Fruit fly (Drosophila melanogaster) whole organism, embryonic: ENCODE results near the gene SCCRO4.

Source experiments
- CG10321 ChIP-seq: fragments of 200-800 bp; sonication (Bioruptor generic); IDR thresholded peaks from 2 replicates; pipeline ENCODE4 v1.3.6; 2022; ENCODE audit warnings: missing biosample characterization, missing genetic modification characterization
- CG10366 ChIP-seq: fragments of 200-800 bp; sonication (Bioruptor generic); IDR thresholded peaks from 2 replicates; pipeline ENCODE4 v1.3.6; 2022; ENCODE audit warnings: missing biosample characterization, missing genetic modification characterization
- CG11560 ChIP-seq: fragments of 200-800 bp; sonication (Bioruptor generic); IDR thresholded peaks from 3 replicates; pipeline ENCODE4 v1.3.6; 2022; ENCODE audit warnings: missing biosample characterization, missing genetic modification characterization
- CG12155 ChIP-seq: fragments of 200-800 bp; sonication (Bioruptor generic); optimal IDR thresholded peaks from 3 replicates; lab custom pipeline; 2016; ENCODE audit warnings: missing biosample characterization, missing genetic modification characterization
- CG12236 ChIP-seq: fragments of 200-800 bp; sonication (Bioruptor generic); optimal IDR thresholded peaks from 2 replicates; lab custom pipeline; 2016; ENCODE audit warnings: missing biosample characterization, missing genetic modification characterization
- CG15514 ChIP-seq: fragments of 200-800 bp; sonication (Bioruptor generic); optimal IDR thresholded peaks from 3 replicates; lab custom pipeline; 2017; ENCODE audit warnings: missing biosample characterization, missing genetic modification characterization, mild to moderate bottlenecking, moderate library complexity, missing genetic modification reagents
- CG16779 ChIP-seq: fragments of 200-800 bp; sonication (Bioruptor generic); IDR thresholded peaks from 2 replicates; pipeline ENCODE4 v1.3.6; 2022; ENCODE audit warnings: missing biosample characterization, missing genetic modification characterization
- CG16813 ChIP-seq: fragments of 200-800 bp; sonication (Bioruptor generic); IDR thresholded peaks from 3 replicates; pipeline ENCODE4 v1.3.6; 2022; ENCODE audit warnings: missing biosample characterization, missing genetic modification characterization; ENCODE audit not compliant: partially characterized antibody
- CG17385 ChIP-seq: fragments of 200-800 bp; sonication (Bioruptor generic); optimal IDR thresholded peaks from 3 replicates; lab custom pipeline; 2018; ENCODE audit warnings: missing biosample characterization, mild to moderate bottlenecking, missing genetic modification characterization
- CG18619 ChIP-seq: fragments of 200-800 bp; sonication (Bioruptor generic); optimal IDR thresholded peaks from 3 replicates; lab custom pipeline; 2017; ENCODE audit warnings: missing biosample characterization, mild to moderate bottlenecking, missing genetic modification characterization
- CG2889 ChIP-seq: fragments of 200-800 bp; sonication (Bioruptor generic); IDR thresholded peaks from 3 replicates; pipeline ENCODE4 v1.3.6; 2022; ENCODE audit warnings: missing biosample characterization, missing genetic modification characterization
- CG33557 ChIP-seq: fragments of 200-800 bp; sonication (Bioruptor generic); optimal IDR thresholded peaks from 2 replicates; lab custom pipeline; 2019; ENCODE audit warnings: missing biosample characterization, mild to moderate bottlenecking, missing genetic modification characterization, moderate library complexity
- CG6254 ChIP-seq: fragments of 200-800 bp; sonication (Bioruptor generic); optimal IDR thresholded peaks from 3 replicates; lab custom pipeline; 2017; ENCODE audit warnings: mild to moderate bottlenecking, missing biosample characterization, missing genetic modification reagents, missing genetic modification characterization
- CG8924 ChIP-seq: fragments of 200-800 bp; optimal IDR thresholded peaks from 3 replicates; lab custom pipeline; 2019; ENCODE audit warnings: missing biosample characterization, mild to moderate bottlenecking, missing genetic modification characterization, moderate library complexity
- CG8944 ChIP-seq: fragments of 200-800 bp; sonication (Bioruptor generic); optimal IDR thresholded peaks from 3 replicates; lab custom pipeline; 2016; ENCODE audit warnings: missing biosample characterization, missing genetic modification characterization
- CG9609 ChIP-seq: fragments of 200-800 bp; sonication (Bioruptor generic); optimal IDR thresholded peaks from 3 replicates; lab custom pipeline; 2016; ENCODE audit warnings: missing biosample characterization, missing genetic modification characterization
- CTCF ChIP-seq: fragments of 200-800 bp; sonication (Bioruptor generic); optimal IDR thresholded peaks from 2 replicates; lab custom pipeline; 2017; ENCODE audit warnings: missing biosample characterization, mild to moderate bottlenecking, missing genetic modification characterization, moderate library complexity
- Dip2 ChIP-seq: fragments of 200-800 bp; sonication (Bioruptor generic); IDR thresholded peaks from 2 replicates; pipeline ENCODE4 v1.3.6; 2022; ENCODE audit warnings: missing biosample characterization, missing genetic modification characterization
- H15 ChIP-seq: fragments of 200-800 bp; sonication (Bioruptor generic); IDR thresholded peaks from 3 replicates; pipeline ENCODE4 v1.3.6; 2022; ENCODE audit warnings: missing biosample characterization, missing genetic modification characterization
- HmgD ChIP-seq: fragments of 200-800 bp; sonication (Bioruptor generic); optimal IDR thresholded peaks from 3 replicates; lab custom pipeline; 2016; ENCODE audit warnings: missing biosample characterization, missing genetic modification characterization
- Hmx ChIP-seq: fragments of 200-800 bp; sonication (Bioruptor generic); optimal IDR thresholded peaks from 2 replicates; lab custom pipeline; 2016; ENCODE audit warnings: missing biosample characterization, missing genetic modification characterization
- Hr39 ChIP-seq: fragments of >200 bp; optimal IDR thresholded peaks from 2 replicates; lab custom pipeline; 2017
- Kr ChIP-seq: fragments of 200-800 bp; sonication (Bioruptor generic); optimal IDR thresholded peaks from 2 replicates; lab custom pipeline; 2017; ENCODE audit warnings: missing biosample characterization, mild to moderate bottlenecking, missing genetic modification characterization
- Meics ChIP-seq: fragments of 200-800 bp; sonication (Bioruptor generic); optimal IDR thresholded peaks from 2 replicates; lab custom pipeline; 2017; ENCODE audit warnings: missing biosample characterization, mild to moderate bottlenecking, missing genetic modification characterization
- Mes4 ChIP-seq: fragments of 200-800 bp; sonication (Bioruptor generic); optimal IDR thresholded peaks from 2 replicates; lab custom pipeline; 2016; ENCODE audit warnings: missing biosample characterization, missing genetic modification characterization
- NK7.1 ChIP-seq: fragments of 200-800 bp; sonication (Bioruptor generic); optimal IDR thresholded peaks from 3 replicates; lab custom pipeline; 2016; ENCODE audit warnings: missing biosample characterization, missing genetic modification characterization
- Sin3A ChIP-seq: fragments of >200 bp; optimal IDR thresholded peaks from 2 replicates; lab custom pipeline; 2018
- Spps ChIP-seq: fragments of 200-800 bp; sonication (Bioruptor generic); optimal IDR thresholded peaks from 2 replicates; lab custom pipeline; 2018; ENCODE audit warnings: missing biosample characterization, mild to moderate bottlenecking, missing genetic modification characterization
- Tbp ChIP-seq: fragments of >200 bp; optimal IDR thresholded peaks from 2 replicates; lab custom pipeline; 2018; ENCODE audit warnings: missing biosample characterization, missing genetic modification characterization
- ac ChIP-seq: fragments of 200-800 bp; sonication (Bioruptor generic); optimal IDR thresholded peaks from 3 replicates; lab custom pipeline; 2017; ENCODE audit warnings: missing biosample characterization, mild to moderate bottlenecking, missing genetic modification characterization
- aop ChIP-seq: fragments of 200-800 bp; sonication (Bioruptor generic); IDR thresholded peaks from 2 replicates; pipeline ENCODE4 v1.3.6; 2022; ENCODE audit warnings: missing biosample characterization, missing genetic modification characterization
- ash1 ChIP-seq: fragments of 200-800 bp; sonication (Bioruptor generic); optimal IDR thresholded peaks from 2 replicates; lab custom pipeline; 2018; ENCODE audit warnings: missing biosample characterization, mild to moderate bottlenecking, missing genetic modification characterization
- ato ChIP-seq: fragments of 200-800 bp; sonication (Bioruptor generic); IDR thresholded peaks from 2 replicates; pipeline ENCODE4 v1.3.6; 2022; ENCODE audit warnings: missing biosample characterization, missing genetic modification characterization; ENCODE audit not compliant: partially characterized antibody
- bigmax ChIP-seq: fragments of 200-800 bp; sonication (Bioruptor generic); optimal IDR thresholded peaks from 2 replicates; lab custom pipeline; 2018; ENCODE audit warnings: missing biosample characterization, mild to moderate bottlenecking, missing genetic modification characterization
- chif ChIP-seq, 2 experiments: fragments of 200-800 bp; sonication (Bioruptor generic); optimal IDR thresholded peaks; 3 replicates each; lab custom pipeline; 2016; ENCODE audit warnings: missing biosample characterization in 2 of 2, missing genetic modification characterization in 2 of 2
- ci ChIP-seq: fragments of 200-800 bp; sonication (Bioruptor generic); IDR thresholded peaks from 3 replicates; pipeline ENCODE4 v1.3.6; 2022; ENCODE audit warnings: missing biosample characterization, missing genetic modification characterization
- dm ChIP-seq: fragments of 200-800 bp; sonication (Bioruptor generic); optimal IDR thresholded peaks from 3 replicates; lab custom pipeline; 2016; ENCODE audit warnings: missing biosample characterization, missing genetic modification characterization
- fd102C ChIP-seq: fragments of 200-800 bp; sonication (Bioruptor generic); optimal IDR thresholded peaks from 2 replicates; lab custom pipeline; 2018; ENCODE audit warnings: missing biosample characterization, mild to moderate bottlenecking, missing genetic modification characterization, moderate library complexity
- grn ChIP-seq: fragments of 200-800 bp; sonication (Bioruptor generic); optimal IDR thresholded peaks from 3 replicates; lab custom pipeline; 2017; ENCODE audit warnings: missing biosample characterization, missing genetic modification characterization
- gsb-n ChIP-seq: fragments of 200-800 bp; sonication (Bioruptor generic); optimal IDR thresholded peaks from 3 replicates; lab custom pipeline; 2018; ENCODE audit warnings: missing biosample characterization, mild to moderate bottlenecking, missing genetic modification characterization
- hbn ChIP-seq: fragments of 200-800 bp; sonication (Bioruptor generic); IDR thresholded peaks from 2 replicates; pipeline ENCODE4 v1.3.6; 2022; ENCODE audit warnings: missing biosample characterization, missing genetic modification characterization; ENCODE audit not compliant: partially characterized antibody
- jigr1 ChIP-seq: fragments of 200-800 bp; sonication (Bioruptor generic); IDR thresholded peaks from 3 replicates; pipeline ENCODE4 v1.3.6; 2022; ENCODE audit warnings: missing biosample characterization, missing genetic modification characterization
- lov ChIP-seq, 2 experiments: fragments of 200-800 bp in 1 of 2; fragments of >200 bp in 1 of 2; sonication (Bioruptor generic) in 1 of 2; IDR thresholded peaks in 1 of 2; optimal IDR thresholded peaks in 1 of 2; 2 replicates in 1 of 2; 3 replicates in 1 of 2; pipeline versions ENCODE4 v1.3.6 to Lab custom; 2017 to 2022; ENCODE audit warnings: missing biosample characterization in 1 of 2, missing genetic modification characterization in 1 of 2
- nmo ChIP-seq: fragments of 200-800 bp; sonication (Bioruptor generic); optimal IDR thresholded peaks from 2 replicates; lab custom pipeline; 2018; ENCODE audit warnings: missing biosample characterization, mild to moderate bottlenecking, missing genetic modification characterization, moderate library complexity
- odd ChIP-seq: fragments of 200-800 bp; sonication (Bioruptor generic); optimal IDR thresholded peaks from 2 replicates; lab custom pipeline; 2017; ENCODE audit warnings: missing biosample characterization, mild to moderate bottlenecking, missing genetic modification characterization
- peb ChIP-seq: fragments of 200-800 bp; sonication (Bioruptor generic); IDR thresholded peaks from 2 replicates; pipeline ENCODE4 v1.3.6; 2022; ENCODE audit warnings: missing biosample characterization, missing genetic modification characterization
- pita ChIP-seq: fragments of 200-800 bp; sonication (Bioruptor generic); optimal IDR thresholded peaks from 2 replicates; lab custom pipeline; 2017; ENCODE audit warnings: missing biosample characterization, mild to moderate bottlenecking, missing genetic modification characterization
- pnt ChIP-seq: fragments of 200-800 bp; sonication (Bioruptor generic); optimal IDR thresholded peaks from 3 replicates; lab custom pipeline; 2016; ENCODE audit warnings: missing biosample characterization, missing genetic modification characterization
- shn ChIP-seq: fragments of 200-800 bp; sonication (Bioruptor generic); optimal IDR thresholded peaks from 3 replicates; lab custom pipeline; 2016; ENCODE audit warnings: missing biosample characterization, missing genetic modification characterization
- ttk ChIP-seq: fragments of 200-800 bp; sonication (Bioruptor generic); IDR thresholded peaks from 2 replicates; pipeline ENCODE4 v2.1.2; 2022; ENCODE audit warnings: missing biosample characterization, missing genetic modification characterization
- tup ChIP-seq: fragments of 200-800 bp; sonication (Bioruptor generic); optimal IDR thresholded peaks from 2 replicates; lab custom pipeline; 2016; ENCODE audit warnings: missing biosample characterization, mild to moderate bottlenecking, missing genetic modification characterization, moderate library complexity
- tx ChIP-seq: fragments of 200-800 bp; sonication (Bioruptor generic); optimal IDR thresholded peaks from 2 replicates; lab custom pipeline; 2016; ENCODE audit warnings: missing biosample characterization, missing genetic modification characterization
- zf30C ChIP-seq: fragments of 200-800 bp; sonication (Bioruptor generic); optimal IDR thresholded peaks from 3 replicates; lab custom pipeline; 2018; ENCODE audit warnings: missing biosample characterization, mild to moderate bottlenecking, missing genetic modification characterization

The SCCRO4 gene

DNA sequence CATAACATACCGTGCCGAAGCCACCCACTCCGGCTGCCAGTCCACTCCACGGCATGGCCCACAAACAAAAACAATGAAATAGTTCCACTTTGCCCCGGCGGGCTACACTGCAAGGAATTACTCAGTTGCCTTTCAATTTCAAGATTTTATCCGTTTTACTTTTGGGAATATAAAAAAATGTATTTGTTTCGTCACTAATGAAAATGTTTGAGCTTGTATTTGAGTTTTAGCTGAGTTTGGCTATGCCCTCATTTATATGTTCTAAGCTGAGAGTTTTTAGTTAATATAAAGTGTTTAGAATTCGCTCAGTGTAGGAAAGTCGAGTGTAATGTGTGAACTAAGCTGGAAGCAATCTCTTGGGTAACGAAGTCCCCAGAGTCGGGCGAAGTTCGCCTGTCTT, 22.6 kb upstream of the SCCRO4 start (continued):
- TF ChIP-seq HmgD (GFP tag; lab: Kevin White, UChicago) = no peak
- no peak for TF ChIP-seq pita (GFP tag; lab: Kevin White, UChicago)
- no peak for TF ChIP-seq CG10366 (GFP tag; lab: Robert Waterston, UW)
- TF ChIP-seq jigr1 = no peak
- no peak for TF ChIP-seq CG12155
- TF ChIP-seq ac = no peak
- TF ChIP-seq Tbp (GFP tag; lab: Kevin White, UChicago) = no peak
- TF ChIP-seq hbn (GFP tag; lab: Robert Waterston, UW) = no peak
- TF ChIP-seq Hmx = no peak
- no peak for TF ChIP-seq Hr39 (lab: Kevin White, UChicago)
- TF ChIP-seq ttk (GFP tag; lab: Robert Waterston, UW) = peak; percentile 45; the same call in 1 of the 2 replicates
- no peak for TF ChIP-seq CG2889 (GFP tag; lab: Robert Waterston, UW)
- TF ChIP-seq CG12236 (GFP tag; lab: Kevin White, UChicago) = no peak
- TF ChIP-seq lov (optimal IDR thresholded peaks at IDR 0.05; lab: Kevin White, UChicago) = no peak
- no peak for TF ChIP-seq lov (GFP tag; IDR thresholded peaks at IDR 0.05; lab: Robert Waterston, UW)
- no peak for TF ChIP-seq CG16813
- TF ChIP-seq peb (GFP tag; lab: Robert Waterston, UW) = no peak
- no peak for TF ChIP-seq ato (GFP tag; lab: Robert Waterston, UW)
- TF ChIP-seq CG15514 (GFP tag; lab: Kevin White, UChicago) = peak; percentile 40
- TF ChIP-seq CG8944 (GFP tag; lab: Kevin White, UChicago) = no peak
- TF ChIP-seq CG8924 (tag; lab: Kevin White, UChicago) = peak; percentile 30
- TF ChIP-seq ci (GFP tag; lab: Robert Waterston, UW) = peak; percentile 44; the same call in 1 of the 3 replicates
- TF ChIP-seq tx = no peak
- TF ChIP-seq Meics = peak; percentile 74
- no peak for TF ChIP-seq Spps (tag; lab: Kevin White, UChicago)
- TF ChIP-seq CG6254 = peak; percentile 11
- no peak for TF ChIP-seq Kr
- peak; percentile 62 for TF ChIP-seq pnt (GFP tag; lab: Kevin White, UChicago)
- TF ChIP-seq grn (GFP tag; lab: Kevin White, UChicago) = no peak
- TF ChIP-seq CG18619 (GFP tag; lab: Kevin White, UChicago) = no peak
- TF ChIP-seq bigmax (GFP tag; lab: Kevin White, UChicago) = no peak
- no peak for TF ChIP-seq Mes4 (GFP tag; lab: Kevin White, UChicago)
- no peak for TF ChIP-seq zf30C (GFP tag; lab: Kevin White, UChicago)
- no peak for TF ChIP-seq ash1 (GFP tag; lab: Kevin White, UChicago)
- TF ChIP-seq H15 (GFP tag; lab: Robert Waterston, UW) = no peak
- TF ChIP-seq CG17385 (GFP tag; lab: Kevin White, UChicago) = no peak
- peak; percentile 1 for TF ChIP-seq shn (GFP tag; lab: Kevin White, UChicago)
- peak; percentile 17 to 20 for TF ChIP-seq chif (GFP tag; optimal IDR thresholded peaks at IDR 0.05; lab: Kevin White, UChicago)
- TF ChIP-seq nmo (GFP tag; lab: Kevin White, UChicago) = peak; percentile 12
- no peak for TF ChIP-seq dm
- TF ChIP-seq Sin3A = no peak
- TF ChIP-seq CTCF = no peak
- TF ChIP-seq fd102C (GFP tag; lab: Kevin White, UChicago) = no peak
- TF ChIP-seq NK7.1 = peak; percentile 10
- TF ChIP-seq CG16779 (GFP tag; lab: Robert Waterston, UW) = no peak
- no peak for TF ChIP-seq gsb-n (tag; lab: Kevin White, UChicago)
- no peak for TF ChIP-seq odd (GFP tag; lab: Kevin White, UChicago)
- no peak for TF ChIP-seq aop (GFP tag; lab: Robert Waterston, UW)
- no peak for TF ChIP-seq CG10321 (GFP tag; lab: Robert Waterston, UW)
- TF ChIP-seq CG9609 (GFP tag; lab: Kevin White, UChicago) = peak; percentile 48
- no peak for TF ChIP-seq Dip2 (GFP tag; lab: Robert Waterston, UW)
- TF ChIP-seq tup = no peak
- peak; percentile 24; the same call in 1 of the 3 replicates for TF ChIP-seq CG11560 (tag; lab: Robert Waterston, UW)
- TF ChIP-seq CG33557 (GFP tag; lab: Kevin White, UChicago) = no peak
